Worm (Caenorhabditis elegans) whole organism, young adult: ENCODE results near the gene F15B9.11.

Source experiments
- C17E4.6 ChIP-seq: fragments of 200-800 bp; sonication (Bioruptor generic); IDR thresholded peaks from 2 replicates; pipeline ENCODE4 v1.3.6; 2022; ENCODE audit warnings: missing genetic modification reagents, missing genetic modification characterization, missing compliant biosample characterization
- D2030.7 ChIP-seq: fragments of 200-800 bp; sonication (Bioruptor generic); IDR thresholded peaks from 2 replicates; pipeline ENCODE4 v1.3.6; 2022; ENCODE audit warnings: missing genetic modification reagents, missing genetic modification characterization, missing compliant biosample characterization
- F10E7.11 ChIP-seq: sonication (generic microtip); optimal IDR thresholded peaks from 2 replicates; lab custom pipeline; 2017; ENCODE audit warnings: mild to moderate bottlenecking, missing genetic modification characterization, moderate library complexity, missing compliant biosample characterization
- F37B4.10 ChIP-seq: fragments of 200-800 bp; sonication (Bioruptor generic); IDR thresholded peaks from 2 replicates; pipeline ENCODE4 v1.3.6; 2022; ENCODE audit warnings: missing genetic modification characterization, missing compliant biosample characterization
- F49E8.2 ChIP-seq: sonication (generic microtip); optimal IDR thresholded peaks from 3 replicates; lab custom pipeline; 2017; ENCODE audit warnings: missing genetic modification characterization, mild to moderate bottlenecking, missing compliant biosample characterization, antibody characterized with exemption, moderate library complexity; ENCODE audit not compliant: insufficient read depth
- F52B5.7 ChIP-seq: sonication (generic microtip); optimal IDR thresholded peaks from 2 replicates; lab custom pipeline; 2016; ENCODE audit warnings: mild to moderate bottlenecking, missing genetic modification characterization, missing compliant biosample characterization
- K11D2.4 ChIP-seq: fragments of 200-800 bp; sonication (Bioruptor generic); IDR thresholded peaks from 2 replicates; pipeline ENCODE4 v1.3.6; 2022; ENCODE audit warnings: missing genetic modification reagents, missing genetic modification characterization, missing compliant biosample characterization
- T26A5.8 ChIP-seq: sonication (generic microtip); optimal IDR thresholded peaks from 2 replicates; lab custom pipeline; 2016; ENCODE audit warnings: missing genetic modification characterization, missing compliant biosample characterization
- Y53F4B.3 ChIP-seq: fragments of 200-800 bp; sonication (Bioruptor generic); IDR thresholded peaks from 2 replicates; pipeline ENCODE4 v1.3.6; 2022; ENCODE audit warnings: missing genetic modification reagents, missing genetic modification characterization, missing compliant biosample characterization
- Y56A3A.18 ChIP-seq: fragments of 200-800 bp; sonication (Bioruptor generic); IDR thresholded peaks from 2 replicates; pipeline ENCODE4 v1.3.6; 2022; ENCODE audit warnings: missing genetic modification reagents, missing genetic modification characterization, missing compliant biosample characterization
- Y67H2A.10 ChIP-seq: fragments of 200-800 bp; sonication (Bioruptor generic); conservative IDR thresholded peaks from 2 replicates; pipeline ENCODE4 v1.3.6; 2022; ENCODE audit warnings: missing genetic modification reagents, missing genetic modification characterization, missing compliant biosample characterization
- akir-1 ChIP-seq: fragments of 200-800 bp; sonication (Bioruptor generic); optimal IDR thresholded peaks from 2 replicates; lab custom pipeline; 2018; ENCODE audit warnings: mild to moderate bottlenecking, missing genetic modification characterization, moderate library complexity, missing compliant biosample characterization
- attf-3 ChIP-seq: fragments of 200-800 bp; sonication (Bioruptor generic); conservative IDR thresholded peaks from 2 replicates; pipeline ENCODE4 v1.3.6; 2022; ENCODE audit warnings: missing genetic modification reagents, missing genetic modification characterization, missing compliant biosample characterization
- attf-6 ChIP-seq: fragments of 200-800 bp; sonication (Bioruptor generic); IDR thresholded peaks from 2 replicates; pipeline ENCODE4 v1.3.6; 2022; ENCODE audit warnings: missing genetic modification reagents, missing genetic modification characterization, missing compliant biosample characterization
- bed-1 ChIP-seq: fragments of 200-800 bp; sonication (Bioruptor generic); IDR thresholded peaks from 2 replicates; pipeline ENCODE4 v1.3.6; 2022; ENCODE audit warnings: missing genetic modification reagents, missing genetic modification characterization, missing compliant biosample characterization
- bed-2 ChIP-seq: fragments of 200-800 bp; sonication (Bioruptor generic); IDR thresholded peaks from 2 replicates; pipeline ENCODE4 v1.3.6; 2022; ENCODE audit warnings: missing genetic modification reagents, missing genetic modification characterization, missing compliant biosample characterization
- cebp-2 ChIP-seq: fragments of 200-800 bp; sonication (Bioruptor generic); IDR thresholded peaks from 2 replicates; pipeline ENCODE4 v1.3.6; 2022; ENCODE audit warnings: missing genetic modification characterization, missing compliant biosample characterization
- ceh-27 ChIP-seq: fragments of 200-800 bp; sonication (Bioruptor generic); optimal IDR thresholded peaks from 2 replicates; lab custom pipeline; 2018; ENCODE audit warnings: mild to moderate bottlenecking, missing genetic modification characterization, moderate library complexity, missing compliant biosample characterization
- ceh-58 ChIP-seq: fragments of 200-800 bp; sonication (Bioruptor generic); IDR thresholded peaks from 2 replicates; pipeline ENCODE4 v1.3.6; 2022; ENCODE audit warnings: missing genetic modification characterization, missing compliant biosample characterization
- ceh-79 ChIP-seq: sonication (generic microtip); optimal IDR thresholded peaks from 2 replicates; lab custom pipeline; 2017; ENCODE audit warnings: mild to moderate bottlenecking, missing genetic modification characterization, missing compliant biosample characterization
- chd-7 ChIP-seq: sonication (generic microtip); optimal IDR thresholded peaks from 2 replicates; lab custom pipeline; 2016; ENCODE audit warnings: mild to moderate bottlenecking, missing genetic modification characterization, moderate library complexity, missing compliant biosample characterization
- die-1 ChIP-seq: sonication (generic microtip); optimal IDR thresholded peaks from 2 replicates; lab custom pipeline; 2016; ENCODE audit warnings: missing genotype, mild to moderate bottlenecking, missing genetic modification characterization, missing compliant biosample characterization
- dox-1 ChIP-seq: fragments of 200-800 bp; sonication (Bioruptor generic); IDR thresholded peaks from 2 replicates; pipeline ENCODE4 v1.3.6; 2022; ENCODE audit warnings: missing genetic modification reagents, missing genetic modification characterization, missing compliant biosample characterization
- efl-1 ChIP-seq: fragments of 150-350 bp; optimal IDR thresholded peaks from 2 replicates; lab custom pipeline; 2014; ENCODE audit warnings: missing biosample characterization, missing genetic modification reagents, missing genetic modification characterization
- egrh-3 ChIP-seq: fragments of 200-800 bp; sonication (Bioruptor generic); IDR thresholded peaks from 2 replicates; pipeline ENCODE4 v1.3.6; 2022; ENCODE audit warnings: missing genetic modification reagents, missing genetic modification characterization, missing compliant biosample characterization
- fkh-3 ChIP-seq: sonication (generic microtip); optimal IDR thresholded peaks from 2 replicates; lab custom pipeline; 2016; ENCODE audit warnings: mild to moderate bottlenecking, missing genetic modification characterization, missing compliant biosample characterization
- him-1 ChIP-seq: sonication (generic microtip); optimal IDR thresholded peaks from 2 replicates; lab custom pipeline; 2016; ENCODE audit warnings: missing genotype, missing genetic modification reagents, missing genetic modification characterization, missing compliant biosample characterization
- hmg-20 ChIP-seq: fragments of 200-800 bp; sonication (Bioruptor generic); IDR thresholded peaks from 2 replicates; pipeline ENCODE4 v1.3.6; 2022; ENCODE audit warnings: missing genetic modification reagents, missing genetic modification characterization, missing compliant biosample characterization
- lin-26 ChIP-seq: fragments of 200-800 bp; sonication (Bioruptor generic); IDR thresholded peaks from 2 replicates; pipeline ENCODE4 v1.3.6; 2022; ENCODE audit warnings: missing genetic modification reagents, missing genetic modification characterization, missing compliant biosample characterization
- lin-40 ChIP-seq: sonication (generic microtip); optimal IDR thresholded peaks from 2 replicates; lab custom pipeline; 2016; ENCODE audit warnings: missing genetic modification characterization, mild to moderate bottlenecking, missing compliant biosample characterization, missing genotype, missing genetic modification reagents
- lin-54 ChIP-seq: fragments of 200-800 bp; sonication (Bioruptor generic); optimal IDR thresholded peaks from 2 replicates; lab custom pipeline; 2018; ENCODE audit warnings: mild to moderate bottlenecking, missing genetic modification characterization, missing compliant biosample characterization
- lsl-1 ChIP-seq: fragments of 200-800 bp; sonication (Bioruptor generic); optimal IDR thresholded peaks from 2 replicates; lab custom pipeline; 2018; ENCODE audit warnings: mild to moderate bottlenecking, missing genetic modification characterization, moderate library complexity, missing compliant biosample characterization
- madf-8 ChIP-seq: fragments of 200-800 bp; sonication (Bioruptor generic); conservative IDR thresholded peaks from 2 replicates; pipeline ENCODE4 v1.3.6; 2022; ENCODE audit warnings: missing genetic modification reagents, missing genetic modification characterization, missing compliant biosample characterization
- mel-28 ChIP-seq: sonication (generic microtip); optimal IDR thresholded peaks from 2 replicates; lab custom pipeline; 2016; ENCODE audit warnings: borderline replicate concordance, mild to moderate bottlenecking, missing genetic modification characterization, missing compliant biosample characterization
- nhr-120 ChIP-seq: fragments of 200-800 bp; sonication (Bioruptor generic); IDR thresholded peaks from 2 replicates; pipeline ENCODE4 v1.3.6; 2022; ENCODE audit warnings: missing genetic modification characterization, missing compliant biosample characterization
- nhr-80 ChIP-seq: sonication (generic microtip); optimal IDR thresholded peaks from 2 replicates; lab custom pipeline; 2016; ENCODE audit warnings: missing genetic modification characterization, missing compliant biosample characterization
- pha-4 ChIP-seq: fragments of 150-350 bp; sonication (generic microtip); optimal IDR thresholded peaks from 2 replicates; lab custom pipeline; 2014; ENCODE audit warnings: missing biosample characterization, missing genetic modification reagents, missing genetic modification characterization
- rcor-1 ChIP-seq: fragments of 200-800 bp; sonication (Bioruptor generic); IDR thresholded peaks from 2 replicates; pipeline ENCODE4 v1.3.6; 2022; ENCODE audit warnings: missing genetic modification reagents, missing genetic modification characterization, missing compliant biosample characterization
- rec-8 ChIP-seq, 2 experiments: sonication (generic microtip); optimal IDR thresholded peaks; 2 replicates each; lab custom pipeline; 2016; ENCODE audit warnings: mild to moderate bottlenecking in 2 of 2, missing genetic modification characterization in 2 of 2, missing genetic modification reagents in 2 of 2, missing genotype in 2 of 2, missing biosample characterization in 1 of 2, missing compliant biosample characterization in 1 of 2, moderate library complexity in 1 of 2
- repo-1 ChIP-seq: sonication (generic microtip); optimal IDR thresholded peaks from 2 replicates; lab custom pipeline; 2017; ENCODE audit warnings: mild to moderate bottlenecking, missing genetic modification characterization, missing compliant biosample characterization
- sdz-38 ChIP-seq: sonication (generic microtip); optimal IDR thresholded peaks from 2 replicates; lab custom pipeline; 2016; ENCODE audit warnings: missing genotype, missing genetic modification characterization, missing compliant biosample characterization
- somi-1 ChIP-seq: fragments of 200-800 bp; sonication (Bioruptor generic); optimal IDR thresholded peaks from 2 replicates; lab custom pipeline; 2018; ENCODE audit warnings: mild to moderate bottlenecking, missing genetic modification characterization, missing compliant biosample characterization
- tbp1 ChIP-seq: fragments of 200-800 bp; sonication (Bioruptor generic); optimal IDR thresholded peaks from 2 replicates; lab custom pipeline; 2018; ENCODE audit warnings: mild to moderate bottlenecking, missing genetic modification characterization, missing compliant biosample characterization
- zfh-2 ChIP-seq: fragments of 200-800 bp; sonication (Bioruptor generic); conservative IDR thresholded peaks from 2 replicates; pipeline ENCODE4 v1.3.6; 2022; ENCODE audit warnings: missing genetic modification reagents, missing genetic modification characterization, missing compliant biosample characterization
- zim-3 ChIP-seq: sonication (generic microtip); optimal IDR thresholded peaks from 2 replicates; lab custom pipeline; 2017; ENCODE audit warnings: mild to moderate bottlenecking, missing genetic modification characterization, moderate library complexity, missing compliant biosample characterization
- ztf-28 ChIP-seq: fragments of 200-800 bp; sonication (Bioruptor generic); IDR thresholded peaks from 2 replicates; pipeline ENCODE4 v1.3.6; 2022; ENCODE audit warnings: missing genetic modification reagents, missing genetic modification characterization, missing compliant biosample characterization

The F15B9.11 gene

ce11 chrV:13004374-13004773, 11.7 kb upstream of the F15B9.11 start:
- no peak for TF ChIP-seq zim-3 (tag; lab: Kevin White, UChicago)
- peak; percentile 88 for TF ChIP-seq zfh-2 (GFP tag; lab: Robert Waterston, UW)
- TF ChIP-seq T26A5.8 (tag; lab: Kevin White, UChicago) = no peak
- TF ChIP-seq lin-26 = 0 out of 2 replicates have a peak, but pooled peaks have one; percentile 34
- 0 out of 2 replicates have a peak, but pooled peaks have one; percentile 11 for TF ChIP-seq K11D2.4 (GFP tag; lab: Robert Waterston, UW)
- TF ChIP-seq F10E7.11 (tag; lab: Kevin White, UChicago) = no peak
- 0 out of 2 replicates have a peak, but pooled peaks have one; percentile 25 for TF ChIP-seq F37B4.10 (GFP tag; lab: Robert Waterston, UW)
- peak; percentile 69 for TF ChIP-seq egrh-3 (GFP tag; lab: Robert Waterston, UW)
- TF ChIP-seq D2030.7 (GFP tag; lab: Robert Waterston, UW) = peak; percentile 24; the same call in 1 of the 2 replicates

- peak; percentile 22 for TF ChIP-seq mel-28
- peak; percentile 71 for TF ChIP-seq fkh-3
- TF ChIP-seq bed-2 (GFP tag; lab: Robert Waterston, UW) = no peak
- peak; percentile 39; the same call in 1 of the 2 replicates for TF ChIP-seq D2030.7 (GFP tag; lab: Robert Waterston, UW)
- peak; percentile 39 for TF ChIP-seq him-1 (tag; lab: Kevin White, UChicago)
- no peak for TF ChIP-seq Y67H2A.10 (GFP tag; lab: Robert Waterston, UW)
- TF ChIP-seq Y53F4B.3 (GFP tag; lab: Robert Waterston, UW) = no peak
- no peak for TF ChIP-seq ceh-79 (tag; lab: Kevin White, UChicago)
- no peak for TF ChIP-seq efl-1 (GFP tag; lab: Kevin White, UChicago)
- TF ChIP-seq rec-8 (tag; optimal IDR thresholded peaks at IDR 0.05; lab: Kevin White, UChicago) = peak; percentile 74 to 86
- no peak for TF ChIP-seq pha-4 (tag; lab: Kevin White, UChicago)
- peak; percentile 37 for TF ChIP-seq ceh-27 (GFP tag; lab: Kevin White, UChicago)
- TF ChIP-seq F49E8.2 (tag; lab: Kevin White, UChicago) = peak; percentile 67
- TF ChIP-seq chd-7 (tag; lab: Kevin White, UChicago) = peak; percentile 79
- TF ChIP-seq ceh-58 (GFP tag; lab: Robert Waterston, UW) = no peak
- TF ChIP-seq tbp1 = peak; percentile 90
- peak; percentile 58 for TF ChIP-seq attf-3 (GFP tag; lab: Robert Waterston, UW)
- peak; percentile 38 for TF ChIP-seq lsl-1 (GFP tag; lab: Kevin White, UChicago)
- TF ChIP-seq die-1 = peak; percentile 79
- peak; percentile 71 for TF ChIP-seq rcor-1
- peak; percentile 63 for TF ChIP-seq lin-54 (GFP tag; lab: Kevin White, UChicago)
- no peak; the same call in 1 of the 2 replicates for TF ChIP-seq hmg-20 (GFP tag; lab: Robert Waterston, UW)
- TF ChIP-seq nhr-80 (tag; lab: Kevin White, UChicago) = peak; percentile 43
- TF ChIP-seq Y56A3A.18 (GFP tag; lab: Robert Waterston, UW) = peak; percentile 39; the same call in 1 of the 2 replicates
- TF ChIP-seq zfh-2 (GFP tag; lab: Robert Waterston, UW) = 0 out of 2 replicates have a peak, but pooled peaks have one; percentile 36
- peak; percentile 72; the same call in 1 of the 2 replicates for TF ChIP-seq dox-1
- peak; percentile 22 for TF ChIP-seq F52B5.7 (tag; lab: Kevin White, UChicago)
- no peak for TF ChIP-seq nhr-120 (GFP tag; lab: Robert Waterston, UW)
- TF ChIP-seq cebp-2 = peak; percentile 83; the same call in 1 of the 2 replicates
- TF ChIP-seq lin-40 (tag; lab: Kevin White, UChicago) = peak; percentile 76
- TF ChIP-seq bed-1 (GFP tag; lab: Robert Waterston, UW) = no peak
- peak; percentile 86 for TF ChIP-seq repo-1 (tag; lab: Kevin White, UChicago)
- no peak for TF ChIP-seq akir-1 (GFP tag; lab: Kevin White, UChicago)
- no peak for TF ChIP-seq attf-6
- no peak for TF ChIP-seq T26A5.8 (tag; lab: Kevin White, UChicago)
- peak; percentile 32; the same call in 1 of the 2 replicates for TF ChIP-seq C17E4.6 (GFP tag; lab: Robert Waterston, UW)
- TF ChIP-seq madf-8 (GFP tag; lab: Robert Waterston, UW) = no peak
- TF ChIP-seq sdz-38 (tag; lab: Kevin White, UChicago) = no peak
- TF ChIP-seq somi-1 (GFP tag; lab: Kevin White, UChicago) = peak; percentile 46
- no peak for TF ChIP-seq ztf-28 (GFP tag; lab: Robert Waterston, UW)
These were observed 10.7 kb upstream of the F15B9.11 start for ce11 chrV:13003378-13003777.
